Fruit fly (Drosophila melanogaster) whole organism, embryonic: ENCODE results near the gene scpr-B.

Experiments used
- Abd-B ChIP-seq: fragments of 200-800 bp; sonication (Bioruptor generic); optimal IDR thresholded peaks from 2 replicates; lab custom pipeline; 2018; ENCODE audit warnings: missing biosample characterization, mild to moderate bottlenecking, missing genetic modification characterization, moderate library complexity
- Bgb ChIP-seq: fragments of 200-800 bp; sonication (Bioruptor generic); IDR thresholded peaks from 2 replicates; pipeline ENCODE4 v1.3.6; 2022; ENCODE audit warnings: missing biosample characterization, missing genetic modification characterization; ENCODE audit not compliant: partially characterized antibody
- BtbVII ChIP-seq: fragments of 200-800 bp; sonication (Bioruptor generic); optimal IDR thresholded peaks from 3 replicates; lab custom pipeline; 2017; ENCODE audit warnings: missing biosample characterization, mild to moderate bottlenecking, missing genetic modification characterization
- C15 ChIP-seq: fragments of 200-800 bp; sonication (Bioruptor generic); IDR thresholded peaks from 3 replicates; pipeline ENCODE4 v1.3.6; 2022; ENCODE audit warnings: missing biosample characterization, missing genetic modification characterization
- CG10147 ChIP-seq: fragments of 200-800 bp; sonication (Bioruptor generic); optimal IDR thresholded peaks from 2 replicates; lab custom pipeline; 2019; ENCODE audit warnings: missing biosample characterization, mild to moderate bottlenecking, missing genetic modification characterization, moderate library complexity
- CG10209 ChIP-seq: fragments of 200-800 bp; sonication (Bioruptor generic); optimal IDR thresholded peaks from 3 replicates; lab custom pipeline; 2017; ENCODE audit warnings: missing biosample characterization, mild to moderate bottlenecking, missing genetic modification characterization, missing genetic modification reagents
- CG1024 ChIP-seq: fragments of 200-800 bp; sonication (Bioruptor generic); IDR thresholded peaks from 2 replicates; pipeline ENCODE4 v1.3.6; 2022; ENCODE audit warnings: missing biosample characterization, missing genetic modification characterization
- CG10565 ChIP-seq: fragments of 200-800 bp; sonication (Bioruptor generic); optimal IDR thresholded peaks from 3 replicates; lab custom pipeline; 2016; ENCODE audit warnings: missing biosample characterization, mild to moderate bottlenecking, missing genetic modification characterization
- CG11695 ChIP-seq: fragments of 200-800 bp; sonication (Bioruptor generic); IDR thresholded peaks from 3 replicates; pipeline ENCODE4 v1.3.6; 2022; ENCODE audit warnings: missing biosample characterization, missing genetic modification characterization
- CG12071 ChIP-seq: fragments of 200-800 bp; sonication (Bioruptor generic); optimal IDR thresholded peaks from 3 replicates; lab custom pipeline; 2018; ENCODE audit warnings: missing biosample characterization, mild to moderate bottlenecking, missing genetic modification characterization
- CG12219 ChIP-seq: fragments of 200-800 bp; sonication (Bioruptor generic); optimal IDR thresholded peaks from 3 replicates; lab custom pipeline; 2018; ENCODE audit warnings: missing biosample characterization, mild to moderate bottlenecking, missing genetic modification characterization
- CG1602 ChIP-seq: fragments of 200-800 bp; sonication (Bioruptor generic); optimal IDR thresholded peaks from 3 replicates; lab custom pipeline; 2016; ENCODE audit warnings: missing biosample characterization, missing genetic modification characterization
- CG16779 ChIP-seq: fragments of 200-800 bp; sonication (Bioruptor generic); IDR thresholded peaks from 2 replicates; pipeline ENCODE4 v1.3.6; 2022; ENCODE audit warnings: missing biosample characterization, missing genetic modification characterization
- CG16863 ChIP-seq: fragments of 200-800 bp; sonication (Bioruptor generic); optimal IDR thresholded peaks from 3 replicates; lab custom pipeline; 2016; ENCODE audit warnings: missing biosample characterization, missing genetic modification characterization
- CG18619 ChIP-seq: fragments of 200-800 bp; sonication (Bioruptor generic); optimal IDR thresholded peaks from 3 replicates; lab custom pipeline; 2017; ENCODE audit warnings: missing biosample characterization, mild to moderate bottlenecking, missing genetic modification characterization
- CG2129 ChIP-seq: fragments of 200-800 bp; sonication (Bioruptor generic); IDR thresholded peaks from 2 replicates; pipeline ENCODE4 v1.3.6; 2022; ENCODE audit warnings: missing biosample characterization, missing genetic modification characterization; ENCODE audit not compliant: partially characterized antibody
- CG30020 ChIP-seq: fragments of 200-800 bp; optimal IDR thresholded peaks from 2 replicates; lab custom pipeline; 2019; ENCODE audit warnings: missing biosample characterization, mild to moderate bottlenecking, missing genetic modification characterization, moderate library complexity
- CG30403 ChIP-seq: fragments of 200-800 bp; sonication (Bioruptor generic); optimal IDR thresholded peaks from 3 replicates; lab custom pipeline; 2016; ENCODE audit warnings: missing biosample characterization, missing genetic modification characterization
- CG31441 ChIP-seq: fragments of 200-800 bp; sonication (Bioruptor generic); IDR thresholded peaks from 2 replicates; pipeline ENCODE4 v1.3.6; 2022; ENCODE audit warnings: missing biosample characterization, missing genetic modification characterization
- CG3995 ChIP-seq: fragments of 200-800 bp; sonication (Bioruptor generic); optimal IDR thresholded peaks from 3 replicates; lab custom pipeline; 2016; ENCODE audit warnings: missing biosample characterization, missing genetic modification characterization
- CG42726 ChIP-seq: fragments of 200-800 bp; sonication (Bioruptor generic); IDR thresholded peaks from 2 replicates; pipeline ENCODE4 v1.3.6; 2022; ENCODE audit warnings: missing biosample characterization, missing genetic modification characterization; ENCODE audit not compliant: partially characterized antibody
- CG4328 ChIP-seq: fragments of 200-800 bp; sonication (Bioruptor generic); optimal IDR thresholded peaks from 3 replicates; lab custom pipeline; 2017; ENCODE audit warnings: missing biosample characterization, missing genetic modification reagents, missing genetic modification characterization
- CG6683 ChIP-seq: fragments of 200-800 bp; sonication (Bioruptor generic); optimal IDR thresholded peaks from 2 replicates; lab custom pipeline; 2017; ENCODE audit warnings: missing biosample characterization, mild to moderate bottlenecking, missing genetic modification characterization, missing genetic modification reagents
- CG7271 ChIP-seq: fragments of 200-800 bp; sonication (Bioruptor generic); optimal IDR thresholded peaks from 2 replicates; lab custom pipeline; 2018; ENCODE audit warnings: missing biosample characterization, mild to moderate bottlenecking, missing genetic modification characterization, moderate library complexity
- Deaf1 ChIP-seq: fragments of 200-800 bp; optimal IDR thresholded peaks from 3 replicates; lab custom pipeline; 2019; ENCODE audit warnings: missing biosample characterization, mild to moderate bottlenecking, missing genetic modification characterization, moderate library complexity
- Dip3 ChIP-seq: fragments of 200-800 bp; sonication (Bioruptor generic); optimal IDR thresholded peaks from 3 replicates; lab custom pipeline; 2016; ENCODE audit warnings: missing biosample characterization, missing genetic modification characterization
- Ets65A ChIP-seq: fragments of 200-800 bp; sonication (Bioruptor generic); peaks from one replicate; lab custom pipeline; 2016; ENCODE audit warnings: missing biosample characterization, missing genetic modification characterization
- Fer3 ChIP-seq: fragments of 200-800 bp; sonication (Bioruptor generic); optimal IDR thresholded peaks from 2 replicates; lab custom pipeline; 2018; ENCODE audit warnings: missing biosample characterization, mild to moderate bottlenecking, missing genetic modification characterization, moderate library complexity
- HHEX ChIP-seq: fragments of 200-800 bp; sonication (Bioruptor generic); optimal IDR thresholded peaks from 3 replicates; lab custom pipeline; 2017; ENCODE audit warnings: missing biosample characterization, mild to moderate bottlenecking, missing genetic modification characterization, missing genetic modification reagents
- HLH3B ChIP-seq: fragments of 200-800 bp; sonication (Bioruptor generic); IDR thresholded peaks from 2 replicates; pipeline ENCODE4 v1.3.6; 2022; ENCODE audit warnings: missing biosample characterization, missing genetic modification characterization
- MTF-1 ChIP-seq: fragments of 200-800 bp; sonication (Bioruptor generic); optimal IDR thresholded peaks from 2 replicates; lab custom pipeline; 2018; ENCODE audit warnings: missing biosample characterization, mild to moderate bottlenecking, missing genetic modification characterization, borderline replicate concordance
- Med ChIP-seq: fragments of 200-800 bp; sonication (Bioruptor generic); peaks from one replicate; lab custom pipeline; 2016; ENCODE audit warnings: missing biosample characterization, missing genetic modification characterization, mild to moderate bottlenecking, inconsistent platforms, moderate library complexity
- Sry-δ ChIP-seq: fragments of 200-800 bp; sonication (Bioruptor generic); optimal IDR thresholded peaks from 2 replicates; lab custom pipeline; 2016; ENCODE audit warnings: missing biosample characterization, missing genetic modification characterization
- Tbp ChIP-seq: fragments of >200 bp; optimal IDR thresholded peaks from 2 replicates; lab custom pipeline; 2018; ENCODE audit warnings: missing biosample characterization, missing genetic modification characterization
- abd-A ChIP-seq: fragments of 200-800 bp; sonication (Bioruptor generic); optimal IDR thresholded peaks from 3 replicates; lab custom pipeline; 2019; ENCODE audit warnings: missing biosample characterization, mild to moderate bottlenecking, missing genetic modification characterization, moderate library complexity
- bbx ChIP-seq: fragments of 200-800 bp; sonication (Bioruptor generic); IDR thresholded peaks from 2 replicates; pipeline ENCODE4 v1.3.6; 2022; ENCODE audit warnings: missing biosample characterization, missing genetic modification characterization; ENCODE audit not compliant: partially characterized antibody
- cad ChIP-seq: fragments of >200 bp; optimal IDR thresholded peaks from 2 replicates; lab custom pipeline; 2017; ENCODE audit warnings: missing biosample characterization, missing genetic modification characterization
- chm ChIP-seq: fragments of 200-800 bp; sonication (Bioruptor generic); IDR thresholded peaks from 2 replicates; pipeline ENCODE4 v1.3.6; 2022; ENCODE audit warnings: missing biosample characterization, missing genetic modification characterization
- croc ChIP-seq: fragments of 200-800 bp; sonication (Bioruptor generic); conservative IDR thresholded peaks from 3 replicates; pipeline ENCODE4 v1.3.6; 2022; ENCODE audit warnings: missing biosample characterization, missing genetic modification characterization
- da ChIP-seq: fragments of 200-800 bp; sonication (Bioruptor generic); optimal IDR thresholded peaks from 2 replicates; lab custom pipeline; 2016; ENCODE audit warnings: missing biosample characterization, missing genetic modification characterization
- fd96Cb ChIP-seq: fragments of 200-800 bp; sonication (Bioruptor generic); optimal IDR thresholded peaks from 2 replicates; lab custom pipeline; 2018; ENCODE audit warnings: missing biosample characterization, mild to moderate bottlenecking, missing genetic modification characterization, moderate library complexity
- fru ChIP-seq: fragments of >200 bp; optimal IDR thresholded peaks from 2 replicates; lab custom pipeline; 2017
- h ChIP-seq: fragments of >200 bp; optimal IDR thresholded peaks from 2 replicates; lab custom pipeline; 2017
- ken ChIP-seq: fragments of 200-800 bp; sonication (Bioruptor generic); IDR thresholded peaks from 3 replicates; pipeline ENCODE4 v1.3.6; 2022; ENCODE audit warnings: missing biosample characterization, missing genetic modification characterization
- lov ChIP-seq, 2 experiments: fragments of 200-800 bp in 1 of 2; fragments of >200 bp in 1 of 2; sonication (Bioruptor generic) in 1 of 2; IDR thresholded peaks in 1 of 2; optimal IDR thresholded peaks in 1 of 2; 2 replicates in 1 of 2; 3 replicates in 1 of 2; pipeline versions ENCODE4 v1.3.6 to Lab custom; 2017 to 2022; ENCODE audit warnings: missing biosample characterization in 1 of 2, missing genetic modification characterization in 1 of 2
- nmo ChIP-seq: fragments of 200-800 bp; sonication (Bioruptor generic); optimal IDR thresholded peaks from 2 replicates; lab custom pipeline; 2018; ENCODE audit warnings: missing biosample characterization, mild to moderate bottlenecking, missing genetic modification characterization, moderate library complexity
- shn ChIP-seq: fragments of 200-800 bp; sonication (Bioruptor generic); optimal IDR thresholded peaks from 3 replicates; lab custom pipeline; 2016; ENCODE audit warnings: missing biosample characterization, missing genetic modification characterization
- sob ChIP-seq: fragments of 200-800 bp; sonication (Bioruptor generic); IDR thresholded peaks from 2 replicates; pipeline ENCODE4 v1.3.6; 2022; ENCODE audit warnings: missing biosample characterization, missing genetic modification characterization

Gene scpr-B

dm6 chr3R:11226496-11226895 lies 14.3 kb downstream of the scpr-B start, which contains the start of gene CG17726 (continued):
- peak; percentile 99 for TF ChIP-seq nmo (GFP tag; lab: Kevin White, UChicago)
- TF ChIP-seq h, result no peak
- peak; percentile 87 for TF ChIP-seq CG30020 (tag; lab: Kevin White, UChicago)
- no peak for TF ChIP-seq cad (GFP tag; lab: Kevin White, UChicago)
- TF ChIP-seq CG12071, result peak; percentile 90
- peak; percentile 98 for TF ChIP-seq CG11695 (GFP tag; lab: Robert Waterston, UW)
- TF ChIP-seq CG3995, result peak; percentile 74
- TF ChIP-seq HLH3B (GFP tag; lab: Robert Waterston, UW), result peak; percentile 99
- TF ChIP-seq Abd-B (GFP tag; lab: Kevin White, UChicago), result peak; percentile 94
- TF ChIP-seq HHEX (GFP tag; lab: Kevin White, UChicago), result peak; percentile 91
- TF ChIP-seq fru (lab: Kevin White, UChicago), result no peak
- peak; percentile 97 for TF ChIP-seq fd96Cb (tag; lab: Kevin White, UChicago)
- TF ChIP-seq CG16863 (GFP tag; lab: Kevin White, UChicago), result peak; percentile 90
- peak; percentile 95 for TF ChIP-seq CG1024 (GFP tag; lab: Robert Waterston, UW)
- no peak for TF ChIP-seq Tbp
- TF ChIP-seq CG18619 (GFP tag; lab: Kevin White, UChicago), result peak; percentile 94
- TF ChIP-seq Fer3 (tag; lab: Kevin White, UChicago), result peak; percentile 98
- TF ChIP-seq CG1602, result peak; percentile 98
- TF ChIP-seq CG7271 (tag; lab: Kevin White, UChicago), result peak; percentile 93
- TF ChIP-seq da (GFP tag; lab: Kevin White, UChicago), result peak; percentile 88
- peak; percentile 81 for TF ChIP-seq Dip3 (GFP tag; lab: Kevin White, UChicago)
- TF ChIP-seq CG10565 (GFP tag; lab: Kevin White, UChicago), result peak; percentile 62
- peak; percentile 45 for TF ChIP-seq Sry-δ (GFP tag; lab: Kevin White, UChicago)
- peak; percentile 94 for TF ChIP-seq BtbVII
- TF ChIP-seq CG30403 (GFP tag; lab: Kevin White, UChicago), result peak; percentile 97
- TF ChIP-seq ken (GFP tag; lab: Robert Waterston, UW), result peak; percentile 96
- peak; percentile 87 for TF ChIP-seq CG6683
- peak; percentile 79 for TF ChIP-seq shn (GFP tag; lab: Kevin White, UChicago)
- TF ChIP-seq Deaf1, result peak; percentile 85
- TF ChIP-seq CG10147 (GFP tag; lab: Kevin White, UChicago), result peak; percentile 95
- peak; percentile 55 for TF ChIP-seq CG4328 (GFP tag; lab: Kevin White, UChicago)
- TF ChIP-seq CG10209, result peak; percentile 97
- TF ChIP-seq CG2129, result no peak

dm6 chr3R:11225220-11225619 lies 15.6 kb downstream of the scpr-B start, which contains the start of gene scpr-C:
Gene scpr-C, plus strand, starts transcription at chr3R:11225520.
- TF ChIP-seq sob (GFP tag; lab: Robert Waterston, UW) (peak; percentile 14; the same call in 1 of the 2 replicates), Med (peak; percentile 76), CG12219 (GFP tag; lab: Kevin White, UChicago) (no peak), chm (peak; percentile 41; the same call in 1 of the 2 replicates), CG16779 (GFP tag; lab: Robert Waterston, UW) (0 out of 2 replicates have a peak, but pooled peaks have one; percentile 13), CG42726 (GFP tag; lab: Robert Waterston, UW) (0 out of 2 replicates have a peak, but pooled peaks have one; percentile 17)

- TF ChIP-seq Ets65A (peak; percentile 91), CG31441 (no peak), Bgb (GFP tag; lab: Robert Waterston, UW) (0 out of 2 replicates have a peak, but pooled peaks have one; percentile 35), C15 (GFP tag; lab: Robert Waterston, UW) (no peak), lov (optimal IDR thresholded peaks at IDR 0.05; lab: Kevin White, UChicago) (no peak), lov (GFP tag; IDR thresholded peaks at IDR 0.05; lab: Robert Waterston, UW) (no peak), Med (peak; percentile 59), MTF-1 (GFP tag; lab: Kevin White, UChicago) (no peak), croc (GFP tag; lab: Robert Waterston, UW) (no peak), abd-A (no peak), bbx (GFP tag; lab: Robert Waterston, UW) (no peak)
Measured at dm6 chr3R:11224478-11224877, 16.3 kb downstream of the scpr-B start.
